Worm (Caenorhabditis elegans): ENCODE results near the gene H23N18.6.

DNA sequence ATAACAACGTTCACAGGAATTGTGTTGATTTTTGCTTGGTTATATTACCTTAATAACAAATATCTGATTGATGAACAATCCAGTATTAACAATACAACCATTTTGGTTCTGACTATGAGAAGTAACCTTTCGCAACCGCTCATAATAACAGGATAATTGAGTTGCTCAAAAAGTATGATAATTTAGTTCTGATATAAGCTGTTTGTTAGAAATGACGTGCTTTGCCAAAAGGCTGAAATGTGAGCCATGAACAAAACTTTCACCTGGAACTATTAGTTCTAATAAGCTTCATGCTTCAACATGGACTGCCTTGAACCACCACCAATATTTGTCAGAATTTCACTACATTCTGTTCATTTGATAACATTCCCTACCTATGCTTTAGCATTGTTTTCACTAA, 9.7 kb upstream of the H23N18.6 start, which contains the start of gene srh-20:
- TF ChIP-seq tbx-2 (tag; optimal IDR thresholded peaks at IDR 0.05) (no peak), fkh-10 (GFP tag; optimal IDR thresholded peaks at IDR 0.05) (no peak), elt-3 (tag; optimal IDR thresholded peaks at IDR 0.05) (no peak), lir-3 (tag; optimal IDR thresholded peaks at IDR 0.05; ENCODE audit: poor library complexity) (no peak)
